Fruit fly (Drosophila melanogaster): ENCODE data around the gene psh.

dm6 chrX:18504948-18505597, 18.4 kb upstream of the psh start, which contains the start of gene Wnt5:
- no peak for TF ChIP-seq CG17806 (tag; optimal IDR thresholded peaks at IDR 0.05)
- no peak for TF ChIP-seq CG15710 (tag; optimal IDR thresholded peaks at IDR 0.05)
- TF ChIP-seq rn (GFP tag; IDR thresholded peaks at IDR 0.05): no peak
- TF ChIP-seq CG8159 (tag; optimal IDR thresholded peaks at IDR 0.05): no peak

Measured in whole organism, pupa.